Fruit fly (Drosophila melanogaster): ENCODE measurements around the gene e.

- TF ChIP-seq bab1 (GFP tag; optimal IDR thresholded peaks at IDR 0.05), result peak; percentile 50
- no peak for TF ChIP-seq CG12768 (GFP tag; optimal IDR thresholded peaks at IDR 0.05)
- no peak for TF ChIP-seq pad (GFP tag; optimal IDR thresholded peaks at IDR 0.05)
- TF ChIP-seq Clk (GFP tag; optimal IDR thresholded peaks at IDR 0.05), result no peak
- TF ChIP-seq Crg-1 (GFP tag; optimal IDR thresholded peaks at IDR 0.05), result peak; percentile 64
- TF ChIP-seq kay (GFP tag; ENCODE audit: borderline replicate concordance), result no peak
- no peak for TF ChIP-seq toe (GFP tag; optimal IDR thresholded peaks at IDR 0.05)
These were observed 18.2 kb downstream of the e start, which contains the start of the genes Smyd5 and Oga for dm6 chr3R:21218733-21219165.
